Worm (Caenorhabditis elegans) whole organism, L1 larva: ENCODE measurements around the gene K02A2.1.

ENCODE experiments used
- C04F5.9 ChIP-seq: sonication (generic microtip); optimal IDR thresholded peaks from 2 replicates; lab custom pipeline; 2016; ENCODE audit warnings: missing genetic modification characterization, missing compliant biosample characterization
- ceh-82 ChIP-seq, 3 experiments: fragments of 150-350 bp in 1 of 3; sonication (generic microtip) in 2 of 3; optimal IDR thresholded peaks; 2 replicates each; lab custom pipeline; 2014 to 2017; ENCODE audit warnings: missing biosample characterization in 3 of 3, missing genetic modification characterization in 3 of 3
- egl-27 ChIP-seq, 2 experiments: fragments of 150-350 bp in 1 of 2; sonication (generic microtip); optimal IDR thresholded peaks; 3 replicates each; lab custom pipeline; 2017 to 2018; ENCODE audit warnings: missing biosample characterization in 2 of 2, missing genetic modification characterization in 2 of 2, missing genetic modification reagents in 2 of 2
- fkh-4 ChIP-seq: sonication (generic microtip); optimal IDR thresholded peaks from 2 replicates; lab custom pipeline; 2016; ENCODE audit warnings: missing compliant biosample characterization, missing genetic modification characterization, borderline replicate concordance
- hlh-4 ChIP-seq: sonication (generic microtip); optimal IDR thresholded peaks from 2 replicates; lab custom pipeline; 2016; ENCODE audit warnings: mild to moderate bottlenecking, missing genetic modification characterization, missing compliant biosample characterization
- lir-3 ChIP-seq: sonication (generic microtip); optimal IDR thresholded peaks from 2 replicates; lab custom pipeline; 2016; ENCODE audit warnings: mild to moderate bottlenecking, missing genetic modification characterization, moderate library complexity, missing compliant biosample characterization; ENCODE audit not compliant: poor library complexity
- mep-1 ChIP-seq: fragments of 150-350 bp; optimal IDR thresholded peaks from 2 replicates; lab custom pipeline; 2014; ENCODE audit warnings: missing biosample characterization, missing genetic modification characterization
- nhr-28 ChIP-seq: fragments of 150-350 bp; optimal IDR thresholded peaks from 2 replicates; lab custom pipeline; 2014; ENCODE audit warnings: missing biosample characterization, missing genetic modification characterization
- snpc-4 ChIP-seq: fragments of 150-350 bp; optimal IDR thresholded peaks from 2 replicates; lab custom pipeline; 2014; ENCODE audit warnings: missing biosample characterization, missing genetic modification characterization
- ztf-11 ChIP-seq, 2 experiments: sonication (generic microtip); optimal IDR thresholded peaks; 2 replicates each; lab custom pipeline; 2016 to 2017; ENCODE audit warnings: missing genetic modification characterization in 2 of 2, missing biosample characterization in 1 of 2, missing compliant biosample characterization in 1 of 2

DNA sequence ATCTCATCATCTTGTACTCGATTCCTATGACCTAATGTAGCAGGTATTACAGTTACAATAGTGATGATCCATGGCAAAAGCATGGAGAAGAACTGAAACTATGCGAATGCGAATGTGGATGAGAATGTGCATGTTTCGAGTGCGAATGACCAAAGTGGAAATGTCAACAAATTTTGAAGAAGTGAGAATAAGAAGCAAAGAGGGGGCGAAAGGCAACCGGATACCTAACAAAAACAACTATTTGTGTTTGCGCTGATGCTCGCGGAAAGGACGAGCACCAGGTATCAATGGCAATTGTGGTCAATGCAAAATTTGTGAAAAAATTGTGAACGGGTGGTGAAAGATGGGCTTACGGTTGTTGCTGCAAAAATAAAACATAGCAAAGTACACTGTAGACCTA lies 32.4 kb upstream of the K02A2.1 start, which contains the start of gene nas-7:
- TF ChIP-seq nhr-28 (tag; lab: Kevin White, UChicago) (no peak), hlh-4 (no peak), mep-1 (tag; lab: Kevin White, UChicago) (no peak), ztf-11 (tag; optimal IDR thresholded peaks at IDR 0.05; lab: Kevin White, UChicago) (no peak), snpc-4 (no peak), C04F5.9 (tag; lab: Kevin White, UChicago) (no peak), egl-27 (tag; optimal IDR thresholded peaks at IDR 0.05; lab: Kevin White, UChicago) (no peak), fkh-4 (tag; lab: Kevin White, UChicago) (no peak), lir-3 (tag; lab: Kevin White, UChicago) (no peak), ceh-82 (tag; optimal IDR thresholded peaks at IDR 0.05; lab: Kevin White, UChicago) (no peak)
